Fruit fly (Drosophila melanogaster): Measurements from ENCODE around the gene FucT6.

DNA sequence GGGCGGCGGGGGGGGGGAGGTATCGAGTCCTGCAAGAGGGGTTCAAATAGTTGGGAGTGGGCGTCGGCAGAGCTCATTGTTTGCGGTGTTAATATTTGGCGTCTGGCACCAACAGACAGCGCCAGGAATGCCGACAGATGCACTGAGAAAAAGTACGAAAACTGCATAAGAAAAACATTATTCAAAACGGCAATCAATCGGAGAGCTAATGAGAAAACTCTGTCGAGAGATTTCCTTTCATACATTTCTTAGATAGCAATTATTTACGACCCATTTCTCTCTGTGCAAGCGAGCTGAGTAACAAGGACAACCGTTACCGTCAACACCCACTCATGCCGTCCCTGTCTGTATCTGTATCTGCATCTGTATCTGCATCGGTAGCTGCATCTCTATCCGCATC lies 45.7 kb downstream of the FucT6 start:
- TF ChIP-seq Dll (optimal IDR thresholded peaks at IDR 0.05) (no peak), psq (optimal IDR thresholded peaks at IDR 0.05) (no peak), pan (optimal IDR thresholded peaks at IDR 0.05) (no peak), usp (GFP tag; optimal IDR thresholded peaks at IDR 0.05) (no peak)
